Fruit fly (Drosophila melanogaster) Kc167 (cell line): ENCODE measurements around the gene sip2.

Source experiments
- Myc ChIP-seq: fragments of >200 bp; optimal IDR thresholded peaks from 2 replicates; lab custom pipeline; 2017; ENCODE audit warnings: missing external identifiers
- Sin3A ChIP-seq: fragments of >200 bp; optimal IDR thresholded peaks from 2 replicates; lab custom pipeline; 2018; ENCODE audit warnings: missing external identifiers
- h ChIP-seq: fragments of >200 bp; optimal IDR thresholded peaks from 3 replicates; lab custom pipeline; 2018; ENCODE audit warnings: missing external identifiers
- insv ChIP-seq: fragments of >200 bp; optimal IDR thresholded peaks from 3 replicates; lab custom pipeline; 2018; ENCODE audit warnings: missing external identifiers
- psq ChIP-seq: fragments of >200 bp; optimal IDR thresholded peaks from 2 replicates; lab custom pipeline; 2017; ENCODE audit warnings: missing external identifiers
- ttk ChIP-seq: sonication (Bioruptor generic); optimal IDR thresholded peaks from 2 replicates; lab custom pipeline; 2017; ENCODE audit warnings: missing external identifiers

- TF ChIP-seq psq (lab: Kevin White, UChicago) (no peak), Myc (no peak), ttk (no peak), insv (lab: Kevin White, UChicago) (no peak), Sin3A (lab: Kevin White, UChicago) (no peak), h (lab: Kevin White, UChicago) (no peak)
Measured at dm6 chr2L:6945088-6945487, 18.8 kb downstream of the sip2 start, which contains the start of gene Fgop2.
